1 fruit fly cellular context compared by ENCODE assay signal in the genomic region with DNA sequence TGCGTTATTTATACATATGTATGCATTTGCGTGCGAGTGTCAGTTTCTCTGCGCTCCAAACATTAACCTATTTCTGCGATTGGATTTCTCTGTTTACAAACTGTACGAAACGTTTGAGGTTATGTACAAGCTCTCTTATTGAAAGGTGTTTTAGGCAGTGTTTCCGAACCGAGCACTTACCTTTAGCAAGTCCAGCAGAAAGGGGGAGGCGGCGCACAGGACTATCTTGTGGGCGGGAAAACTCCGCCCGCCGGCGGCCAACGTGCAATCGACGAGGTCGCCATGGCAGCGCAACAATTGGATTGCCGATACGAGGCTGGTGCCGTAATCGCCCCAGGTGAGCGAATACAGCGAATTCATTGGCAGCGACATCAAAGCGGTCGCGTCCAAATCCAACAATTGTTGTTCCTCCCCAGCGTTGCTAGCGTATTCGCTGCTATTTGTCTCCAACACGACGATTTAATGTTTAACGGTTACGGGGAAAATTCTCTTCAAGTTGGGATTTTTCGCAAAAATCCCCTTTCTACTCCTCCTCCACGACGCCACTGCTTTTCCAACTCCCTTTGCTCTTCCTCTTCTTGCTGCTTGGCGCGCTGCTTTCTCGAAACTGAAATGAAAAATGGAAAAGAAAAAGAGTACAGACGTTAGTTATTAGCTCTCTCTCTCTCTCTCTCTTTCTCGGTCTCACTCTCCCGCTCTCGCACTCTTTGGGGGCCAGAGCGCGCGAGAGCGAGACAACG.
TF ChIP-seq lines count a peak whose summit lies in the region.

No protein-coding gene starts in this region.

TF ChIP-seq in whole organism, embryonic, 481 proteins besides CTCF, POLR2A, EP300 and RAD21 (continued from another document and continues in another):
- TF ChIP-seq Abd-B (GFP tag; optimal IDR thresholded peaks at IDR 0.05; lab: Kevin White, UChicago) (peak; percentile 67), CG12071 (GFP tag; optimal IDR thresholded peaks at IDR 0.05; lab: Kevin White, UChicago) (peak; percentile 84), CG31224 (GFP tag; IDR thresholded peaks at IDR 0.05; lab: Robert Waterston, UW) (peak; percentile 85), CG15514 (GFP tag; optimal IDR thresholded peaks at IDR 0.05; lab: Kevin White, UChicago) (peak; percentile 78), MESR4 (GFP tag; optimal IDR thresholded peaks at IDR 0.05; lab: Kevin White, UChicago) (peak; percentile 19), emc (GFP tag; optimal IDR thresholded peaks at IDR 0.05; lab: Kevin White, UChicago) (peak; percentile 88), CG33213 (GFP tag; optimal IDR thresholded peaks at IDR 0.05; lab: Kevin White, UChicago) (peak; percentile 80), Bteb2 (GFP tag; optimal IDR thresholded peaks at IDR 0.05; lab: Kevin White, UChicago) (peak; percentile 84), nau (GFP tag; optimal IDR thresholded peaks at IDR 0.05; lab: Kevin White, UChicago) (peak; percentile 76), sd (tag; optimal IDR thresholded peaks at IDR 0.05; lab: Kevin White, UChicago) (no peak), gce (GFP tag; IDR thresholded peaks at IDR 0.05; lab: Robert Waterston, UW) (peak; percentile 85; the same call in 2 of the 3 replicates), Sox102F (GFP tag; optimal IDR thresholded peaks at IDR 0.05; lab: Kevin White, UChicago) (peak; percentile 90), Aef1 (GFP tag; IDR thresholded peaks at IDR 0.05; lab: Robert Waterston, UW) (peak; percentile 89), HLH54F (GFP tag; optimal IDR thresholded peaks at IDR 0.05; lab: Kevin White, UChicago) (peak; percentile 91), ham (GFP tag; IDR thresholded peaks at IDR 0.05; lab: Robert Waterston, UW) (peak; percentile 79; the same call in 1 of the 2 replicates), CG10431 (GFP tag; optimal IDR thresholded peaks at IDR 0.05; lab: Kevin White, UChicago) (no peak), CG6689 (GFP tag; IDR thresholded peaks at IDR 0.05; lab: Robert Waterston, UW) (peak; percentile 87), Adf1 (GFP tag; IDR thresholded peaks at IDR 0.05; lab: Robert Waterston, UW) (peak; percentile 80), psq (GFP tag; optimal IDR thresholded peaks at IDR 0.05; lab: Kevin White, UChicago) (peak; percentile 73), Chrac-16 (GFP tag; optimal IDR thresholded peaks at IDR 0.05; lab: Kevin White, UChicago) (peak; percentile 89), Hand (GFP tag; optimal IDR thresholded peaks at IDR 0.05; lab: Kevin White, UChicago) (peak; percentile 87), CG3995 (GFP tag; optimal IDR thresholded peaks at IDR 0.05; lab: Kevin White, UChicago) (peak; percentile 64), CG10543 (GFP tag; optimal IDR thresholded peaks at IDR 0.05; lab: Kevin White, UChicago) (peak; percentile 73), vnd (GFP tag; IDR thresholded peaks at IDR 0.05; lab: Robert Waterston, UW; ENCODE audit: partially characterized antibody) (no peak), Ptx1 (GFP tag; IDR thresholded peaks at IDR 0.05; lab: Robert Waterston, UW) (peak; percentile 89), zen2 (GFP tag; IDR thresholded peaks at IDR 0.05; lab: Robert Waterston, UW; ENCODE audit: partially characterized antibody) (peak; percentile 41), CG2202 (tag; optimal IDR thresholded peaks at IDR 0.05; lab: Kevin White, UChicago) (peak; percentile 44), slp2 (GFP tag; optimal IDR thresholded peaks at IDR 0.05; lab: Kevin White, UChicago) (peak; percentile 89), gcm (GFP tag; optimal IDR thresholded peaks at IDR 0.05; lab: Kevin White, UChicago) (peak; percentile 51), CG34422 (GFP tag; IDR thresholded peaks at IDR 0.05; lab: Robert Waterston, UW) (peak; percentile 93), CG7839 (tag; optimal IDR thresholded peaks at IDR 0.05; lab: Kevin White, UChicago) (peak; percentile 90), CG11696 (GFP tag; IDR thresholded peaks at IDR 0.05; lab: Robert Waterston, UW) (peak; percentile 74), vfl (GFP tag; optimal IDR thresholded peaks at IDR 0.05; lab: Kevin White, UChicago) (peak; percentile 86), CG11560 (tag; IDR thresholded peaks at IDR 0.05; lab: Robert Waterston, UW) (peak; percentile 85), mam (GFP tag; optimal IDR thresholded peaks at IDR 0.05; lab: Kevin White, UChicago) (peak; percentile 96), Xrp1 (GFP tag; IDR thresholded peaks at IDR 0.05; lab: Robert Waterston, UW) (peak; percentile 88), Camta (GFP tag; optimal IDR thresholded peaks at IDR 0.05; lab: Kevin White, UChicago) (peak; percentile 90), CG14860 (GFP tag; IDR thresholded peaks at IDR 0.05; lab: Robert Waterston, UW; ENCODE audit: partially characterized antibody) (no peak), Awh (GFP tag; IDR thresholded peaks at IDR 0.05; lab: Robert Waterston, UW) (peak; percentile 85), run (tag; optimal IDR thresholded peaks at IDR 0.05; lab: Kevin White, UChicago) (peak; percentile 18), salm (tag; optimal IDR thresholded peaks at IDR 0.05; lab: Kevin White, UChicago) (peak; percentile 60), Deaf1 (tag; optimal IDR thresholded peaks at IDR 0.05; lab: Kevin White, UChicago) (peak; percentile 37), CG7928 (GFP tag; optimal IDR thresholded peaks at IDR 0.05; lab: Kevin White, UChicago) (peak; percentile 62), chif (GFP tag; optimal IDR thresholded peaks at IDR 0.05; lab: Kevin White, UChicago) (peak; percentile 83 to 84), CG4282 (GFP tag; optimal IDR thresholded peaks at IDR 0.05; lab: Kevin White, UChicago) (peak; percentile 88), CG4854 (GFP tag; optimal IDR thresholded peaks at IDR 0.05; lab: Kevin White, UChicago) (peak; percentile 73), CG4328 (GFP tag; optimal IDR thresholded peaks at IDR 0.05; lab: Kevin White, UChicago) (peak; percentile 73), E2f1 (GFP tag; IDR thresholded peaks at IDR 0.05; lab: Robert Waterston, UW) (peak; percentile 92), CG12219 (GFP tag; optimal IDR thresholded peaks at IDR 0.05; lab: Kevin White, UChicago) (peak; percentile 80), hbn (GFP tag; IDR thresholded peaks at IDR 0.05; lab: Robert Waterston, UW; ENCODE audit: partially characterized antibody) (no peak), CG3065 (GFP tag; optimal IDR thresholded peaks at IDR 0.05; lab: Kevin White, UChicago) (peak; percentile 43), crc (GFP tag; optimal IDR thresholded peaks at IDR 0.05; lab: Kevin White, UChicago) (peak; percentile 70), CG13424 (tag; optimal IDR thresholded peaks at IDR 0.05; lab: Kevin White, UChicago) (peak; percentile 87), Nf-YB (GFP tag; optimal IDR thresholded peaks at IDR 0.05; lab: Kevin White, UChicago) (peak; percentile 62), CG17359 (tag; optimal IDR thresholded peaks at IDR 0.05; lab: Kevin White, UChicago) (peak; percentile 88), gsb (GFP tag; IDR thresholded peaks at IDR 0.05; lab: Robert Waterston, UW) (peak; percentile 70), cad (GFP tag; optimal IDR thresholded peaks at IDR 0.05; lab: Kevin White, UChicago) (peak; percentile 27), fd96Cb (tag; optimal IDR thresholded peaks at IDR 0.05; lab: Kevin White, UChicago) (peak; percentile 81), CG13894 (tag; optimal IDR thresholded peaks at IDR 0.05; lab: Kevin White, UChicago) (peak; percentile 66), bigmax (GFP tag; optimal IDR thresholded peaks at IDR 0.05; lab: Kevin White, UChicago) (peak; percentile 97), CG8478 (optimal IDR thresholded peaks at IDR 0.05; lab: Kevin White, UChicago) (peak; percentile 35), kay (GFP tag; optimal IDR thresholded peaks at IDR 0.05; lab: Kevin White, UChicago) (peak; percentile 69), CG11085 (GFP tag; IDR thresholded peaks at IDR 0.05; lab: Robert Waterston, UW) (peak; percentile 87), Dip2 (GFP tag; IDR thresholded peaks at IDR 0.05; lab: Robert Waterston, UW) (0 out of 2 replicates have a peak, but pooled peaks have one; percentile 12), tna (GFP tag; IDR thresholded peaks at IDR 0.05; lab: Robert Waterston, UW; ENCODE audit: partially characterized antibody) (no peak), stc (GFP tag; IDR thresholded peaks at IDR 0.05; lab: Robert Waterston, UW) (peak; percentile 90), NC2β (GFP tag; optimal IDR thresholded peaks at IDR 0.05; lab: Kevin White, UChicago) (peak; percentile 67), CG8281 (tag; optimal IDR thresholded peaks at IDR 0.05; lab: Kevin White, UChicago) (peak; percentile 47), croc (GFP tag; conservative IDR thresholded peaks at IDR 0.05; lab: Robert Waterston, UW) (peak; percentile 75), CG14667 (GFP tag; IDR thresholded peaks at IDR 0.05; lab: Robert Waterston, UW) (peak; percentile 78), Pdp1 (GFP tag; optimal IDR thresholded peaks at IDR 0.05; lab: Kevin White, UChicago) (peak; percentile 90 to 95), nmo (GFP tag; optimal IDR thresholded peaks at IDR 0.05; lab: Kevin White, UChicago) (peak; percentile 85), CG1602 (GFP tag; optimal IDR thresholded peaks at IDR 0.05; lab: Kevin White, UChicago) (peak; percentile 82), trh (GFP tag; optimal IDR thresholded peaks at IDR 0.05; lab: Kevin White, UChicago) (peak; percentile 67), Scr (GFP tag; IDR thresholded peaks at IDR 0.05; lab: Robert Waterston, UW; ENCODE audit: partially characterized antibody) (no peak; the same call in 1 of the 2 replicates), trem (tag; optimal IDR thresholded peaks at IDR 0.05; lab: Kevin White, UChicago) (peak; percentile 26), lbe (GFP tag; optimal IDR thresholded peaks at IDR 0.05; lab: Kevin White, UChicago) (peak; percentile 66), CG6254 (GFP tag; optimal IDR thresholded peaks at IDR 0.05; lab: Kevin White, UChicago) (peak; percentile 70), CHES-1-like (GFP tag; optimal IDR thresholded peaks at IDR 0.05; lab: Kevin White, UChicago) (peak; percentile 94), CG9932 (GFP tag; IDR thresholded peaks at IDR 0.05; lab: Robert Waterston, UW) (peak; percentile 95), Lim3 (GFP tag; IDR thresholded peaks at IDR 0.05; lab: Robert Waterston, UW) (peak; percentile 72), grau (tag; optimal IDR thresholded peaks at IDR 0.05; lab: Kevin White, UChicago) (peak; percentile 85), CG42726 (GFP tag; IDR thresholded peaks at IDR 0.05; lab: Robert Waterston, UW; ENCODE audit: partially characterized antibody) (no peak), CG2116 (GFP tag; optimal IDR thresholded peaks at IDR 0.05; lab: Kevin White, UChicago) (peak; percentile 61), al (GFP tag; IDR thresholded peaks at IDR 0.05; lab: Robert Waterston, UW) (peak; percentile 88), gcm2 (GFP tag; optimal IDR thresholded peaks at IDR 0.05; lab: Kevin White, UChicago) (peak; percentile 74), D19A (tag; optimal IDR thresholded peaks at IDR 0.05; lab: Kevin White, UChicago) (peak; percentile 68), usp (GFP tag; optimal IDR thresholded peaks at IDR 0.05; lab: Kevin White, UChicago) (no peak), zfh2 (GFP tag; optimal IDR thresholded peaks at IDR 0.05; lab: Kevin White, UChicago) (peak; percentile 94), Hmr (GFP tag; optimal IDR thresholded peaks at IDR 0.05; lab: Kevin White, UChicago) (peak; percentile 95), CG5180 (GFP tag; optimal IDR thresholded peaks at IDR 0.05; lab: Kevin White, UChicago) (peak; percentile 74), CG8765 (GFP tag; IDR thresholded peaks at IDR 0.05; lab: Robert Waterston, UW) (peak; percentile 84), CG11398 (GFP tag; optimal IDR thresholded peaks at IDR 0.05; lab: Kevin White, UChicago) (peak; percentile 88), chinmo (GFP tag; IDR thresholded peaks at IDR 0.05; lab: Robert Waterston, UW; ENCODE audit: partially characterized antibody) (no peak), CG31388 (GFP tag; optimal IDR thresholded peaks at IDR 0.05; lab: Kevin White, UChicago) (peak; percentile 16), jigr1 (GFP tag; IDR thresholded peaks at IDR 0.05; lab: Robert Waterston, UW) (peak; percentile 76), cas (GFP tag; IDR thresholded peaks at IDR 0.05; lab: Robert Waterston, UW) (peak; percentile 80), cato (GFP tag; optimal IDR thresholded peaks at IDR 0.05; lab: Kevin White, UChicago; ENCODE audit: borderline replicate concordance) (peak; percentile 67), gfzf (GFP tag; optimal IDR thresholded peaks at IDR 0.05; lab: Kevin White, UChicago) (no peak), dm (GFP tag; optimal IDR thresholded peaks at IDR 0.05; lab: Kevin White, UChicago) (peak; percentile 76), CG10209 (GFP tag; optimal IDR thresholded peaks at IDR 0.05; lab: Kevin White, UChicago) (peak; percentile 85), tgo (GFP tag; IDR thresholded peaks at IDR 0.05; lab: Robert Waterston, UW) (peak; percentile 89), fru (optimal IDR thresholded peaks at IDR 0.05; lab: Kevin White, UChicago) (no peak), hb (GFP tag; IDR thresholded peaks at IDR 0.05; lab: Robert Waterston, UW; ENCODE audit: partially characterized antibody) (no peak), Eip74EF (GFP tag; optimal IDR thresholded peaks at IDR 0.05; lab: Kevin White, UChicago) (peak in 1 of 2 experiments; percentile 72), CG3163 (GFP tag; optimal IDR thresholded peaks at IDR 0.05; lab: Kevin White, UChicago) (peak; percentile 94), ash1 (GFP tag; optimal IDR thresholded peaks at IDR 0.05; lab: Kevin White, UChicago) (no peak), Mes4 (GFP tag; optimal IDR thresholded peaks at IDR 0.05; lab: Kevin White, UChicago) (peak; percentile 83), fd102C (GFP tag; optimal IDR thresholded peaks at IDR 0.05; lab: Kevin White, UChicago) (no peak), CG34224 (GFP tag; IDR thresholded peaks at IDR 0.05; lab: Robert Waterston, UW; ENCODE audit: partially characterized antibody) (peak; percentile 36; the same call in 2 of the 3 replicates), CG34376 (GFP tag; optimal IDR thresholded peaks at IDR 0.05; lab: Kevin White, UChicago) (no peak), CG15269 (tag; optimal IDR thresholded peaks at IDR 0.05; lab: Kevin White, UChicago) (peak; percentile 88), CG11456 (GFP tag; IDR thresholded peaks at IDR 0.05; lab: Robert Waterston, UW) (peak; percentile 95), CG1832 (GFP tag; optimal IDR thresholded peaks at IDR 0.05; lab: Kevin White, UChicago) (peak; percentile 94), Sry-β (GFP tag; optimal IDR thresholded peaks at IDR 0.05; lab: Kevin White, UChicago) (no peak), CG1529 (GFP tag; optimal IDR thresholded peaks at IDR 0.05; lab: Kevin White, UChicago) (peak; percentile 82), CG2875 (GFP tag; optimal IDR thresholded peaks at IDR 0.05; lab: Kevin White, UChicago) (peak; percentile 75), CG6854 (GFP tag; optimal IDR thresholded peaks at IDR 0.05; lab: Kevin White, UChicago) (peak; percentile 78), CG4730 (GFP tag; IDR thresholded peaks at IDR 0.05; lab: Robert Waterston, UW) (peak; percentile 81), CG14014 (GFP tag; IDR thresholded peaks at IDR 0.05; lab: Robert Waterston, UW) (peak; percentile 92)
